Worm (Caenorhabditis elegans): ENCODE data around the gene K01A12.2.
"Not testable (repeated sequence)": the region's sequence is repeated elsewhere in the genome, so short reads cannot be mapped to it uniquely, and the experiment has no call there.

The K01A12.2 gene

DNA sequence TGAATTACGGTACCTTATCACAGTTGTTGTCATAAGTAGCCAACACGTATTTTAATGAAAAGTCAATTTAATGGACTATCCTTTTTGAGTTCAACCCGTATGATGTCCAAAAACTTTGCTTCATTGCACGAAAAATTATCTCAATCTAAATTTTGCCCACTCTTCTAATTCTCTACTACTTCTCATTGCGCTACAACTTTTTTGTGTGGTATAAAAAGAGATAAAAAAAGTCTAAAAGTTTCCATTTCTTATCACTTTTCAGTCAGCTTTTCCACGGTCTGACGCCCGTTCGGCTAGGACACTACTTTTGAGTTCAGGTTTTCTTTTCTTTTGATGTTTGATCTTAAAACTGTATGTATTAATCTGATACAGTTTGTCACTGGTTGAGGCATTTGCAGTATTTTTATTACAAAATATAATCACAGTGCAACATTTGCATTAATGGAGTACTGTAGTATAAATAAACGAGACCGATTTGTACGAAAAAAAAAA, 45.3 kb upstream of the K01A12.2 start:
- TF ChIP-seq nhr-12 (tag; optimal IDR thresholded peaks at IDR 0.05) (no peak), efl-1 (optimal IDR thresholded peaks at IDR 0.05) (no peak), efl-1 (GFP tag; optimal IDR thresholded peaks at IDR 0.05 in 1 of 2) (peak in 1 of 2 experiments; percentile 55)

DNA sequence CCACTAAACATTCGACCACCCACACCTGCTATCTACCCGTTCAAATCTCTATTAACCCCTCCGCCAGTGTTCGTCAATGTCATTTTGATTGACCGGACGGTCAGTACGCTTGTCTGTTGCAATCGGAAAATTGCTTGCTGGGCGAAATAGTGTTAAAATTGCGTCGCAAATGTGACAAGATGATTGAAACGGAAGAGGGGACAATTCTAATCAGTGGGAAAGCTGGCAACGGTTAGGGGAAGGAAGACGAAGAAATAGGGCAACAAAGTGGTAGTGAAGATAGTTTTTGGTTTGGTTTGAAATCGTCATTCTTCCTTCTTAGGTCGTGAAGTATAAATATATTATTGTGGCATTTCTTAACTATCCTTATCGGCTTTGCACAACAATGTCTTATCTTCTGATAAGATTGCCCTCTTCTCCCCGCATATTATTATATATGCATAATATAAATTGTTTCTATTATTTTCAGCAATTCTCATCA, 44.7 kb upstream of the K01A12.2 start:
- peak; percentile 30 for TF ChIP-seq blmp-1 (tag; optimal IDR thresholded peaks at IDR 0.05)
- TF ChIP-seq lin-39 (tag; optimal IDR thresholded peaks at IDR 0.05), result no peak
- no peak for TF ChIP-seq zip-4 (GFP tag; optimal IDR thresholded peaks at IDR 0.05)
- no peak for TF ChIP-seq efl-1 (optimal IDR thresholded peaks at IDR 0.05)
- TF ChIP-seq efl-1 (GFP tag; optimal IDR thresholded peaks at IDR 0.05 in 1 of 2), result peak in 1 of 2 experiments; percentile 4
- no peak for TF ChIP-seq sox-4 (tag; optimal IDR thresholded peaks at IDR 0.05)
- peak; percentile 86 for TF ChIP-seq elt-2 (tag; optimal IDR thresholded peaks at IDR 0.05)

DNA sequence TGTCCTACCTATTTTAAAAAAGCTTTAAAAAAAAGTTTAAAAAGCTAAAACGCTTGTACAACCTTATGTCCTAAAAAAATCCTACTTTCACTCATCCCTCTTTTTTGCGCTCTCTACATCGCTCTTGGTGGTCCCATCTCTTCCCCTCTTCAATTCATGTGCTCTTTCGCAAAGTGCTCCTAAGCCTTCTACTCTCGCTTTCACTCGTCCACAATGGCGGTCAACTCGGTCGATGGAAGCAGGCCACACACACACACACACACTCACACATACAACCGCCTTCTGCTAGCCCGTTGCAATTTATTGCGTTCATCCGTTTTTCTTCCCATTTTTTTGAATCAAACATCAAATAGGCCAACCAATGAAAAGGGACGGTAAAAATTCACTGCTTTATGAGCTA, 44.0 kb upstream of the K01A12.2 start:
- TF ChIP-seq ceh-90 (tag; optimal IDR thresholded peaks at IDR 0.05) (no peak), blmp-1 (tag; optimal IDR thresholded peaks at IDR 0.05) (peak; percentile 10), nhr-90 (tag; optimal IDR thresholded peaks at IDR 0.05; ENCODE audit: poor library complexity) (no peak), efl-3 (GFP tag; optimal IDR thresholded peaks at IDR 0.05) (no peak), snpc-4 (tag; optimal IDR thresholded peaks at IDR 0.05) (no peak), nhr-47 (tag; optimal IDR thresholded peaks at IDR 0.05) (peak; percentile 5), xbp-1 (tag; optimal IDR thresholded peaks at IDR 0.05) (no peak), rnt-1 (tag; optimal IDR thresholded peaks at IDR 0.05) (peak; percentile 43), snu-23 (GFP tag; optimal IDR thresholded peaks at IDR 0.05) (peak; percentile 14), fos-1 (tag; optimal IDR thresholded peaks at IDR 0.05) (no peak), efl-1 (optimal IDR thresholded peaks at IDR 0.05) (no peak), efl-1 (GFP tag; optimal IDR thresholded peaks at IDR 0.05 in 1 of 2) (peak in 1 of 2 experiments; percentile 88), lin-15B (tag; optimal IDR thresholded peaks at IDR 0.05) (no peak), nhr-71 (tag; optimal IDR thresholded peaks at IDR 0.05) (peak; percentile 19), nhr-20 (tag; optimal IDR thresholded peaks at IDR 0.05) (no peak), lin-14 (GFP tag; optimal IDR thresholded peaks at IDR 0.05) (peak; percentile 59), fkh-8 (tag; optimal IDR thresholded peaks at IDR 0.05) (no peak), ets-5 (GFP tag; IDR thresholded peaks at IDR 0.05) (no peak), dsc-1 (tag; optimal IDR thresholded peaks at IDR 0.05) (peak; percentile 5), ces-1 (GFP tag; optimal IDR thresholded peaks at IDR 0.05) (no peak)

DNA sequence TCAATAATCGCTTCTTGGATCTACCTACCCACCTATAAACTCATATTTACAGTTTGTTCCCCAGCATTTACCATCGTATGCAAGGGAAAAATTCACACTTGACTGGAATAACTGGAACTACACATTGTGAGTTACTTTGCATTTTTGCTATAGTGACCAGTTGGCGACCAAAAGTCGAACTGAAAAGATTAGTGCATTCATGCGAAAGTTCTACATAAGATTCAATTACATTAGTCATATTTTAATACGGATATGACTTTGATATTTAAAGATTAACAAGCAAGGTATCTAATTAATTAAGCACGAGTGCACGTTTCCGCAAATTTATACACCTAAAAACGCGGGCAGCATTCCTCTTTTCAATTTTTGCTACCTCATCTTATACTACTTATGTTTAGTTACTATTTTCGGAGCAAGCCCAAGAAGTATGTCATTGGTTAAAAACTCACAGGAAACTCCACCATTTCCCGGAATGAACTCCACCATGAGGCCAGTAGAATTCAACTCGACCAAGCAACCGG, 42.1 kb upstream of the K01A12.2 start, which contains the start of gene jmjd-3.1:
TSS of gene jmjd-3.1 (plus strand) at position 51 of the 521 bp plus-strand sequence.
- TF ChIP-seq nhr-71 (tag; optimal IDR thresholded peaks at IDR 0.05), result peak; percentile 16
- TF ChIP-seq rnt-1 (tag; optimal IDR thresholded peaks at IDR 0.05), result no peak
- TF ChIP-seq F16B12.6 (tag; optimal IDR thresholded peaks at IDR 0.05), result no peak
- TF ChIP-seq jun-1 (tag; optimal IDR thresholded peaks at IDR 0.05), result no peak
- peak; percentile 38 for TF ChIP-seq nhr-47 (tag; optimal IDR thresholded peaks at IDR 0.05)
- no peak for TF ChIP-seq efl-1 (optimal IDR thresholded peaks at IDR 0.05)
- TF ChIP-seq efl-1 (GFP tag; optimal IDR thresholded peaks at IDR 0.05 in 1 of 2), result no peak
- no peak for TF ChIP-seq C16A3.4 (tag; optimal IDR thresholded peaks at IDR 0.05)
- TF ChIP-seq nhr-20 (tag; optimal IDR thresholded peaks at IDR 0.05), result no peak
- TF ChIP-seq skn-1 (tag; optimal IDR thresholded peaks at IDR 0.05), result no peak
- TF ChIP-seq zag-1 (tag; optimal IDR thresholded peaks at IDR 0.05), result no peak
- no peak for TF ChIP-seq ama-1 (optimal IDR thresholded peaks at IDR 0.05)
- peak; percentile 89 for TF ChIP-seq dsc-1 (tag; optimal IDR thresholded peaks at IDR 0.05)
- no peak for TF ChIP-seq nhr-90 (tag; optimal IDR thresholded peaks at IDR 0.05; ENCODE audit: poor library complexity)
- no peak for TF ChIP-seq mef-2 (tag; optimal IDR thresholded peaks at IDR 0.05)
- TF ChIP-seq nhr-85 (tag), result no peak
- TF ChIP-seq sox-4 (tag; optimal IDR thresholded peaks at IDR 0.05), result peak; percentile 6
- TF ChIP-seq fkh-8 (tag; optimal IDR thresholded peaks at IDR 0.05), result peak; percentile 7

DNA sequence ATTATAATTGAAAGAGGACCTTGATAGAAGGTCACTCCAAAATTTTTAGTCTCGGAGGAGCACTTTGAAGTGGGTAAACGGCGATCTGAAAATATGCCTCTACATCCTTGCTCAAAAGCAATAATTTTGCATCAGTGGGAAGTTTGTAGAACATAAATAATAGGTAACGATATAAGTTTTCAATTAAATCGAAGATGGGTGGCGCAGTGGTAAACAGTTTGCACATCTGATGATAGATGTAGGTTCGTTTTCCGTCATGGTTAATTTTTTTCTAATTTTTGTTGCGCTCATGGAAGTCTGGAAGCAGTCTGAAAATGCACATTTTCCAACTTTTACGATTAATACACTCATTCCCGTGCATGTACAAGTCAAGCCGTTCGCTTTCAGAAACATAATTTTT, 35.3 kb upstream of the K01A12.2 start:
- not testable (repeated sequence) for TF ChIP-seq efl-1 (optimal IDR thresholded peaks at IDR 0.05)
- peak in 1 of 2 experiments; percentile 5 for TF ChIP-seq efl-1 (GFP tag; optimal IDR thresholded peaks at IDR 0.05 in 1 of 2)

Measured in whole organism, L1 larva.